Fruit fly (Drosophila melanogaster): Measurements from ENCODE around the gene M1BP.

dm6 chr3R:8746354-8746753, 14.9 kb upstream of the M1BP start:
- TF ChIP-seq OdsH (GFP tag; optimal IDR thresholded peaks at IDR 0.05) (peak; percentile 83), sage (GFP tag; optimal IDR thresholded peaks at IDR 0.05) (peak; percentile 63), fru (GFP tag; optimal IDR thresholded peaks at IDR 0.05) (peak; percentile 78), dl (GFP tag; optimal IDR thresholded peaks at IDR 0.05; ENCODE audit: insufficient read depth in 1 of 2, partially characterized antibody in 2 of 2) (no peak), pan (optimal IDR thresholded peaks at IDR 0.05) (no peak), usp (GFP tag; optimal IDR thresholded peaks at IDR 0.05) (no peak), Abd-B (GFP tag; optimal IDR thresholded peaks at IDR 0.05) (no peak), Hr78 (GFP tag; optimal IDR thresholded peaks at IDR 0.05) (no peak), CrebA (GFP tag; optimal IDR thresholded peaks at IDR 0.05; ENCODE audit: borderline replicate concordance) (no peak)
